Fruit fly (Drosophila melanogaster) whole organism, adult: ENCODE data around the gene Pde1c.

Experiments
- CG11617 ChIP-seq: fragments of 200-800 bp; sonication (Bioruptor generic); optimal IDR thresholded peaks from 2 replicates; lab custom pipeline; 2017; ENCODE audit warnings: mild to moderate bottlenecking, missing biosample characterization, missing genetic modification reagents, missing genetic modification characterization
- CG12768 ChIP-seq: fragments of 200-800 bp; sonication (Bioruptor generic); optimal IDR thresholded peaks from 2 replicates; lab custom pipeline; 2017; ENCODE audit warnings: missing biosample characterization, missing genetic modification characterization, mild to moderate bottlenecking, moderate library complexity, missing genetic modification reagents
- CG14711 ChIP-seq: fragments of 200-800 bp; sonication (Bioruptor generic); optimal IDR thresholded peaks from 2 replicates; lab custom pipeline; 2018; ENCODE audit warnings: missing biosample characterization, mild to moderate bottlenecking, missing genetic modification characterization, moderate library complexity
- CG1620 ChIP-seq: fragments of 200-800 bp; sonication (Bioruptor generic); optimal IDR thresholded peaks from 2 replicates; lab custom pipeline; 2016; ENCODE audit warnings: missing biosample characterization, missing genetic modification characterization
- CG33017 ChIP-seq: fragments of 200-800 bp; sonication (Bioruptor generic); optimal IDR thresholded peaks from 2 replicates; lab custom pipeline; 2018; ENCODE audit warnings: missing biosample characterization, mild to moderate bottlenecking, missing genetic modification characterization, moderate library complexity
- CG5204 ChIP-seq: fragments of 200-800 bp; sonication (Bioruptor generic); optimal IDR thresholded peaks from 2 replicates; lab custom pipeline; 2016; ENCODE audit warnings: missing biosample characterization, missing genetic modification characterization
- CG7045 ChIP-seq: fragments of 200-800 bp; sonication (Bioruptor generic); optimal IDR thresholded peaks from 2 replicates; lab custom pipeline; 2017; ENCODE audit warnings: missing biosample characterization, mild to moderate bottlenecking, missing genetic modification characterization
- CG7101 ChIP-seq: fragments of 200-800 bp; sonication (Bioruptor generic); optimal IDR thresholded peaks from 2 replicates; lab custom pipeline; 2018; ENCODE audit warnings: missing biosample characterization, mild to moderate bottlenecking, missing genetic modification characterization, moderate library complexity
- Clk ChIP-seq: fragments of 200-800 bp; sonication (Bioruptor generic); optimal IDR thresholded peaks from 2 replicates; lab custom pipeline; 2017; ENCODE audit warnings: missing biosample characterization, missing genetic modification characterization
- Crg-1 ChIP-seq: fragments of 200-800 bp; sonication (Bioruptor generic); optimal IDR thresholded peaks from 2 replicates; lab custom pipeline; 2016; ENCODE audit warnings: missing biosample characterization, missing genetic modification characterization
- Hr96 ChIP-seq: fragments of 200-800 bp; sonication (Bioruptor generic); optimal IDR thresholded peaks from 2 replicates; lab custom pipeline; 2016; ENCODE audit warnings: missing biosample characterization, missing genetic modification characterization
- Mnt ChIP-seq: fragments of 200-800 bp; sonication (Bioruptor generic); optimal IDR thresholded peaks from 2 replicates; lab custom pipeline; 2016; ENCODE audit warnings: missing biosample characterization, mild to moderate bottlenecking, missing genetic modification characterization
- bab1 ChIP-seq: fragments of 200-800 bp; sonication (Bioruptor generic); optimal IDR thresholded peaks from 3 replicates; lab custom pipeline; 2019; ENCODE audit warnings: missing biosample characterization, mild to moderate bottlenecking, missing genetic modification characterization, moderate library complexity
- cic ChIP-seq: fragments of 200-800 bp; sonication (Bioruptor generic); optimal IDR thresholded peaks from 2 replicates; lab custom pipeline; 2017; ENCODE audit warnings: missing biosample characterization, mild to moderate bottlenecking, missing genetic modification characterization, moderate library complexity
- cnc ChIP-seq, 2 experiments: fragments of >200 bp; optimal IDR thresholded peaks; 2 replicates each; lab custom pipeline; 2017
- kay ChIP-seq: fragments of 200-800 bp; sonication (Bioruptor generic); peaks from one replicate; lab custom pipeline; 2016; ENCODE audit warnings: missing biosample characterization, missing genetic modification characterization, borderline replicate concordance
- ovo ChIP-seq: fragments of 200-800 bp; sonication (Bioruptor generic); optimal IDR thresholded peaks from 2 replicates; lab custom pipeline; 2016; ENCODE audit warnings: missing biosample characterization, missing genetic modification characterization
- pad ChIP-seq: fragments of 200-800 bp; sonication (Bioruptor generic); optimal IDR thresholded peaks from 3 replicates; lab custom pipeline; 2017; ENCODE audit warnings: missing biosample characterization, missing genetic modification characterization, mild to moderate bottlenecking, moderate library complexity, missing genetic modification reagents
- tj ChIP-seq: fragments of 200-800 bp; sonication (Bioruptor generic); optimal IDR thresholded peaks from 3 replicates; lab custom pipeline; 2017; ENCODE audit warnings: missing biosample characterization, mild to moderate bottlenecking, missing genetic modification characterization, moderate library complexity
- toe ChIP-seq: fragments of 200-800 bp; sonication (Bioruptor generic); optimal IDR thresholded peaks from 2 replicates; lab custom pipeline; 2016; ENCODE audit warnings: missing biosample characterization, missing genetic modification characterization

Pde1c gene

DNA sequence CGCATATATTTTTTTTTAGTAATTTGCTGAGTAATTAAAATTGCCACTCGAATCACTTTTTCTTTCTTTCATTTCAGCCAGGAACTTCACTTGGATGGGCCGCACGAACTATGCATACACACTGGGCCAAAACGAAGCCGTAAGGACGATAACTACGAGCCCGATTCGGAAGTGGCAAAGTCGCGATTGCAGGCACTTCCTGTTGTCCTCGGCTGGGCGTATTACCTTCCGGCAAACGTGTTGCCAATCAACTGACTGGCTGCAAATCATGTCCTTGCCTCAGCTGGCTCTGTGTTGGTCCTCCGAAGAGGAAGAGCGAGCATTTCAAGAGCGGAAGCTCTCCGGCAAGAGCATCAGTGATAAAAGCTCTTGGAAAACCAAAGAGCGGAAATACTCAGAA, 25.0 kb downstream of the Pde1c start:
- no peak for TF ChIP-seq kay
- no peak for TF ChIP-seq CG14711 (tag; lab: Kevin White, UChicago)
- no peak for TF ChIP-seq Crg-1
- TF ChIP-seq Clk: no peak
- TF ChIP-seq CG1620 (GFP tag; lab: Kevin White, UChicago): no peak
- TF ChIP-seq CG11617 (GFP tag; lab: Kevin White, UChicago): no peak
- no peak for TF ChIP-seq CG7045 (GFP tag; lab: Kevin White, UChicago)

- TF ChIP-seq pad (GFP tag; lab: Kevin White, UChicago) (no peak), CG7045 (GFP tag; lab: Kevin White, UChicago) (no peak), cic (GFP tag; lab: Kevin White, UChicago) (no peak), Mnt (GFP tag; lab: Kevin White, UChicago) (no peak), CG14711 (tag; lab: Kevin White, UChicago) (no peak), tj (GFP tag; lab: Kevin White, UChicago) (no peak), bab1 (GFP tag; lab: Kevin White, UChicago) (no peak), Hr96 (no peak)
Measured at dm6 chr2L:11902483-11902882, 25.9 kb downstream of the Pde1c start.

- TF ChIP-seq ovo (GFP tag; lab: Kevin White, UChicago): no peak
- no peak for TF ChIP-seq CG7101 (tag; lab: Kevin White, UChicago)
- TF ChIP-seq Hr96: no peak
- no peak for TF ChIP-seq CG11617 (GFP tag; lab: Kevin White, UChicago)
- no peak for TF ChIP-seq Crg-1
- no peak for TF ChIP-seq CG14711 (tag; lab: Kevin White, UChicago)
- TF ChIP-seq bab1 (GFP tag; lab: Kevin White, UChicago): no peak
- TF ChIP-seq CG5204 (GFP tag; lab: Kevin White, UChicago): no peak
- TF ChIP-seq CG33017 (tag; lab: Kevin White, UChicago): no peak
- no peak for TF ChIP-seq CG12768
- no peak for TF ChIP-seq cic (GFP tag; lab: Kevin White, UChicago)
- TF ChIP-seq pad (GFP tag; lab: Kevin White, UChicago): no peak
- no peak for TF ChIP-seq cnc (optimal IDR thresholded peaks at IDR 0.05; lab: Kevin White, UChicago)
- no peak for TF ChIP-seq kay
- TF ChIP-seq tj (GFP tag; lab: Kevin White, UChicago): no peak
Measured at dm6 chr2L:11893269-11893668, 35.1 kb downstream of the Pde1c start.

DNA sequence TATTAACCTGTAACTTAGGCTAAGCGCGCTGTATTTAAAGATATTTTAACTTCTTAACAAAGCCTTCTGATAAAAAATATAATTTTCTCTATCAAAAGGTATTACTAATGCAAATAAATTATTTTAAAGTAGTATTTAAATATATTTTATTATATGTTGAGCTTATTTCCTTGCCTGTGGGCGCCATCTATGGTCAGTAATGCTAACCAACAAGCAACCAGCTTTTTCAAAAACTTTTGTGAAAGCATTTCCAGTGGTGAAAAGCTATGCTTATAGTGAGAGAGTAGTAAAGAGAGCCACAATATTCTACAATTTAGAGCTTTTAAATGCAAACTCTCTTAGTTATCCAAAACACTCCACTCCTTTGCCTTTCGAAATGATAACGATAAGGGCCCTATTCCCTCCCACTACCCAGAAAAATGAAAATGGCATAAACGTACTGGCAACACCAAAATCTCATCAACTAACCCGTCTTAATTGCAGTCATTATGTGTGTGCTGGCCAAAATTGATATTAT, 49.5 kb downstream of the Pde1c start:
- no peak for TF ChIP-seq CG14711 (tag; lab: Kevin White, UChicago)
- TF ChIP-seq cnc (optimal IDR thresholded peaks at IDR 0.05; lab: Kevin White, UChicago): no peak
- no peak for TF ChIP-seq tj (GFP tag; lab: Kevin White, UChicago)
- TF ChIP-seq CG7045 (GFP tag; lab: Kevin White, UChicago): no peak
- TF ChIP-seq toe: no peak
- TF ChIP-seq ovo (GFP tag; lab: Kevin White, UChicago): no peak
- TF ChIP-seq pad (GFP tag; lab: Kevin White, UChicago): no peak
- no peak for TF ChIP-seq Clk
- no peak for TF ChIP-seq cic (GFP tag; lab: Kevin White, UChicago)
- TF ChIP-seq CG12768: no peak
- no peak for TF ChIP-seq CG1620 (GFP tag; lab: Kevin White, UChicago)
- TF ChIP-seq CG11617 (GFP tag; lab: Kevin White, UChicago): no peak
- TF ChIP-seq Hr96: no peak
- no peak for TF ChIP-seq CG33017 (tag; lab: Kevin White, UChicago)
- no peak for TF ChIP-seq bab1 (GFP tag; lab: Kevin White, UChicago)
- no peak for TF ChIP-seq Mnt (GFP tag; lab: Kevin White, UChicago)
- no peak for TF ChIP-seq CG5204 (GFP tag; lab: Kevin White, UChicago)
- TF ChIP-seq kay: no peak
- no peak for TF ChIP-seq Crg-1

- TF ChIP-seq CG7101 (tag; lab: Kevin White, UChicago) (no peak), tj (GFP tag; lab: Kevin White, UChicago) (no peak), CG1620 (GFP tag; lab: Kevin White, UChicago) (no peak), cnc (optimal IDR thresholded peaks at IDR 0.05; lab: Kevin White, UChicago) (no peak), toe (no peak)
Measured at dm6 chr2L:11874890-11875289, 53.5 kb downstream of the Pde1c start.

dm6 chr2L:11874232-11874765, 54.1 kb downstream of the Pde1c start:
- TF ChIP-seq pad (GFP tag; lab: Kevin White, UChicago): no peak
- no peak for TF ChIP-seq cnc (optimal IDR thresholded peaks at IDR 0.05; lab: Kevin White, UChicago)
- TF ChIP-seq toe: no peak
- no peak for TF ChIP-seq bab1 (GFP tag; lab: Kevin White, UChicago)
- TF ChIP-seq CG12768: no peak
- no peak for TF ChIP-seq Hr96
- TF ChIP-seq CG7101 (tag; lab: Kevin White, UChicago): no peak
- no peak for TF ChIP-seq tj (GFP tag; lab: Kevin White, UChicago)
- TF ChIP-seq CG7045 (GFP tag; lab: Kevin White, UChicago): no peak
- no peak for TF ChIP-seq cic (GFP tag; lab: Kevin White, UChicago)
- no peak for TF ChIP-seq CG1620 (GFP tag; lab: Kevin White, UChicago)
- TF ChIP-seq kay: no peak
- no peak for TF ChIP-seq ovo (GFP tag; lab: Kevin White, UChicago)
- no peak for TF ChIP-seq Clk
